Fruit fly (Drosophila melanogaster) whole organism, pupa: ENCODE measurements around the gene CG4820.

Source experiments
- CG10348 ChIP-seq: fragments of 200-800 bp; sonication (Bioruptor generic); IDR thresholded peaks from 2 replicates; pipeline ENCODE4 v1.3.6; 2022; ENCODE audit warnings: missing biosample characterization, missing genetic modification characterization
- CG12605 ChIP-seq: fragments of 200-800 bp; sonication (Bioruptor generic); IDR thresholded peaks from 2 replicates; pipeline ENCODE4 v1.3.6; 2022; ENCODE audit warnings: missing biosample characterization, missing genetic modification characterization
- CG13204 ChIP-seq: fragments of 200-800 bp; sonication (Bioruptor generic); optimal IDR thresholded peaks from 2 replicates; lab custom pipeline; 2018; ENCODE audit warnings: missing biosample characterization, mild to moderate bottlenecking, missing genetic modification characterization, moderate library complexity
- CG14655 ChIP-seq: fragments of 200-800 bp; sonication (Bioruptor generic); optimal IDR thresholded peaks from 3 replicates; lab custom pipeline; 2017; ENCODE audit warnings: mild to moderate bottlenecking, missing biosample characterization, missing genetic modification reagents, missing genetic modification characterization
- CG15710 ChIP-seq: fragments of 200-800 bp; sonication (Bioruptor generic); optimal IDR thresholded peaks from 2 replicates; lab custom pipeline; 2018; ENCODE audit warnings: missing biosample characterization, mild to moderate bottlenecking, missing genetic modification characterization, moderate library complexity
- CG17806 ChIP-seq: fragments of 200-800 bp; sonication (Bioruptor generic); optimal IDR thresholded peaks from 2 replicates; lab custom pipeline; 2018; ENCODE audit warnings: missing biosample characterization, mild to moderate bottlenecking, missing genetic modification characterization, moderate library complexity
- CG32121 ChIP-seq: fragments of 200-800 bp; sonication (Bioruptor generic); IDR thresholded peaks from 2 replicates; pipeline ENCODE4 v1.3.6; 2022; ENCODE audit warnings: missing biosample characterization, missing genetic modification characterization
- CG34367 ChIP-seq: fragments of 200-800 bp; sonication (Bioruptor generic); optimal IDR thresholded peaks from 2 replicates; lab custom pipeline; 2018; ENCODE audit warnings: missing biosample characterization, mild to moderate bottlenecking, missing genetic modification characterization
- CG4496 ChIP-seq: fragments of 200-800 bp; sonication (Bioruptor generic); IDR thresholded peaks from 3 replicates; pipeline ENCODE4 v1.3.6; 2022; ENCODE audit warnings: missing biosample characterization, missing genetic modification characterization
- CG8159 ChIP-seq: fragments of 200-800 bp; sonication (Bioruptor generic); optimal IDR thresholded peaks from 3 replicates; lab custom pipeline; 2018; ENCODE audit warnings: missing biosample characterization, mild to moderate bottlenecking, missing genetic modification characterization, moderate library complexity
- CG8301 ChIP-seq: fragments of 200-800 bp; sonication (Bioruptor generic); optimal IDR thresholded peaks from 2 replicates; lab custom pipeline; 2018; ENCODE audit warnings: missing biosample characterization, mild to moderate bottlenecking, missing genetic modification characterization
- CG9948 ChIP-seq: fragments of 200-800 bp; sonication (Bioruptor generic); optimal IDR thresholded peaks from 2 replicates; lab custom pipeline; 2018; ENCODE audit warnings: missing biosample characterization, mild to moderate bottlenecking, missing genetic modification characterization, moderate library complexity
- D1 ChIP-seq: fragments of 200-800 bp; sonication (Bioruptor generic); optimal IDR thresholded peaks from 2 replicates; lab custom pipeline; 2018; ENCODE audit warnings: missing biosample characterization, mild to moderate bottlenecking, missing genetic modification characterization, moderate library complexity
- EcR ChIP-seq: fragments of 200-800 bp; sonication (Bioruptor generic); optimal IDR thresholded peaks from 3 replicates; lab custom pipeline; 2019; ENCODE audit warnings: missing biosample characterization, missing genetic modification characterization, mild to moderate bottlenecking, moderate library complexity, missing genetic modification reagents
- Ets98B ChIP-seq: fragments of 200-800 bp; sonication (Bioruptor generic); IDR thresholded peaks from 2 replicates; pipeline ENCODE4 v1.3.6; 2022; ENCODE audit warnings: missing biosample characterization, missing genetic modification characterization
- Pif1A ChIP-seq: fragments of 200-800 bp; sonication (Bioruptor generic); optimal IDR thresholded peaks from 3 replicates; lab custom pipeline; 2016; ENCODE audit warnings: missing biosample characterization, missing genetic modification characterization
- Pif1B ChIP-seq: fragments of 200-800 bp; sonication (Bioruptor generic); optimal IDR thresholded peaks from 3 replicates; lab custom pipeline; 2016; ENCODE audit warnings: missing biosample characterization, missing genetic modification characterization
- Snoo ChIP-seq: fragments of 200-800 bp; sonication (Bioruptor generic); optimal IDR thresholded peaks from 3 replicates; lab custom pipeline; 2017; ENCODE audit warnings: missing biosample characterization, mild to moderate bottlenecking, missing genetic modification characterization, inconsistent platforms
- fd96Ca ChIP-seq: fragments of 200-800 bp; sonication (Bioruptor generic); IDR thresholded peaks from 3 replicates; pipeline ENCODE4 v1.3.6; 2022; ENCODE audit warnings: missing biosample characterization, missing genetic modification characterization
- gl ChIP-seq: fragments of 200-800 bp; sonication (Bioruptor generic); optimal IDR thresholded peaks from 2 replicates; lab custom pipeline; 2018; ENCODE audit warnings: missing biosample characterization, mild to moderate bottlenecking, missing genetic modification characterization
- rn ChIP-seq: fragments of 200-800 bp; sonication (Bioruptor generic); IDR thresholded peaks from 2 replicates; pipeline ENCODE4 v1.3.6; 2022; ENCODE audit warnings: missing biosample characterization, missing genetic modification characterization

The CG4820 gene

dm6 chr3R:11197389-11197716 lies 19.0 kb upstream of the CG4820 start, which contains the start of gene cu:
Gene cu (plus strand): TSS chr3R:11197592.
- TF ChIP-seq CG8159 (tag; lab: Kevin White, UChicago) (no peak), fd96Ca (GFP tag; lab: Robert Waterston, UW) (peak; percentile 93)

dm6 chr3R:11198062-11198472 lies 18.3 kb upstream of the CG4820 start:
- TF ChIP-seq CG32121 (GFP tag; lab: Robert Waterston, UW) (0 out of 2 replicates have a peak, but pooled peaks have one; percentile 14), fd96Ca (GFP tag; lab: Robert Waterston, UW) (peak; percentile 47; the same call in 1 of the 3 replicates), CG4496 (GFP tag; lab: Robert Waterston, UW) (0 out of 3 replicates have a peak, but pooled peaks have one; percentile 11), CG9948 (no peak), CG17806 (tag; lab: Kevin White, UChicago) (no peak), CG12605 (GFP tag; lab: Robert Waterston, UW) (0 out of 2 replicates have a peak, but pooled peaks have one; percentile 35)

dm6 chr3R:11199227-11199835 lies 17.0 kb upstream of the CG4820 start:
- TF ChIP-seq Snoo (tag; lab: Kevin White, UChicago): peak; percentile 29
- TF ChIP-seq Pif1B (GFP tag; lab: Kevin White, UChicago): no peak

- TF ChIP-seq Snoo (tag; lab: Kevin White, UChicago) (no peak), CG34367 (no peak), EcR (GFP tag; lab: Kevin White, UChicago) (peak; percentile 94)
Observed at dm6 chr3R:11200042-11200884, 16.1 kb upstream of the CG4820 start.

dm6 chr3R:11200885-11201421 lies 15.4 kb upstream of the CG4820 start:
- TF ChIP-seq CG34367: peak; percentile 24
- TF ChIP-seq CG13204 (GFP tag; lab: Kevin White, UChicago): no peak
- TF ChIP-seq Snoo (tag; lab: Kevin White, UChicago): peak; percentile 62
- TF ChIP-seq EcR (GFP tag; lab: Kevin White, UChicago): no peak
- no peak for TF ChIP-seq D1
- TF ChIP-seq rn: no peak
- TF ChIP-seq Pif1A (GFP tag; lab: Kevin White, UChicago): peak; percentile 81
- TF ChIP-seq CG8301: peak; percentile 57
- TF ChIP-seq fd96Ca (GFP tag; lab: Robert Waterston, UW): peak; percentile 71; the same call in 2 of the 3 replicates
- TF ChIP-seq CG4496 (GFP tag; lab: Robert Waterston, UW): peak; percentile 65; the same call in 2 of the 3 replicates
- TF ChIP-seq CG14655: peak; percentile 67
- TF ChIP-seq CG8159 (tag; lab: Kevin White, UChicago): peak; percentile 67
- TF ChIP-seq Pif1B (GFP tag; lab: Kevin White, UChicago): peak; percentile 80
- peak; percentile 57; the same call in 1 of the 2 replicates for TF ChIP-seq Ets98B (GFP tag; lab: Robert Waterston, UW)
- TF ChIP-seq CG32121 (GFP tag; lab: Robert Waterston, UW): peak; percentile 67
- peak; percentile 64 for TF ChIP-seq CG17806 (tag; lab: Kevin White, UChicago)
- TF ChIP-seq CG9948: peak; percentile 50
- TF ChIP-seq CG15710 (tag; lab: Kevin White, UChicago): peak; percentile 49
- no peak for TF ChIP-seq gl (tag; lab: Kevin White, UChicago)
- no peak for TF ChIP-seq CG10348 (GFP tag; lab: Robert Waterston, UW)
- TF ChIP-seq CG12605 (GFP tag; lab: Robert Waterston, UW): no peak

dm6 chr3R:11208766-11209331 lies 7.5 kb upstream of the CG4820 start:
- no peak for TF ChIP-seq CG10348 (GFP tag; lab: Robert Waterston, UW)
- TF ChIP-seq D1: no peak
- no peak for TF ChIP-seq CG9948
- TF ChIP-seq Snoo (tag; lab: Kevin White, UChicago): no peak
- TF ChIP-seq CG15710 (tag; lab: Kevin White, UChicago): no peak
- TF ChIP-seq EcR (GFP tag; lab: Kevin White, UChicago): peak; percentile 42
- TF ChIP-seq CG32121 (GFP tag; lab: Robert Waterston, UW): no peak
